Worm (Caenorhabditis elegans) whole organism, young adult: ENCODE measurements around the gene T24H10.4.

Source experiments
- B0336.3 ChIP-seq: fragments of 200-800 bp; sonication (Bioruptor generic); IDR thresholded peaks from 2 replicates; pipeline ENCODE4 v1.3.6; 2022; ENCODE audit warnings: missing genetic modification characterization, missing compliant biosample characterization
- F33H1.4 ChIP-seq: fragments of 200-800 bp; sonication (Bioruptor generic); IDR thresholded peaks from 2 replicates; pipeline ENCODE4 v1.3.6; 2022; ENCODE audit warnings: missing genetic modification reagents, missing genetic modification characterization, missing compliant biosample characterization
- F39B2.1 ChIP-seq: fragments of 200-800 bp; sonication (Bioruptor generic); IDR thresholded peaks from 2 replicates; pipeline ENCODE4 v1.3.6; 2022; ENCODE audit warnings: missing genetic modification reagents, missing genetic modification characterization, missing compliant biosample characterization
- F55B11.4 ChIP-seq: sonication (generic microtip); optimal IDR thresholded peaks from 2 replicates; lab custom pipeline; 2016; ENCODE audit warnings: missing compliant biosample characterization, missing genetic modification characterization, borderline replicate concordance; ENCODE audit not compliant: insufficient read depth
- F57A8.1 ChIP-seq: fragments of 200-800 bp; sonication (Bioruptor generic); optimal IDR thresholded peaks from 2 replicates; lab custom pipeline; 2018; ENCODE audit warnings: mild to moderate bottlenecking, missing genetic modification characterization, moderate library complexity, missing compliant biosample characterization
- F57C9.4 ChIP-seq: sonication (generic microtip); optimal IDR thresholded peaks from 2 replicates; lab custom pipeline; 2017; ENCODE audit warnings: mild to moderate bottlenecking, missing genetic modification characterization, missing compliant biosample characterization
- K12H6.12 ChIP-seq: fragments of 200-800 bp; sonication (Bioruptor generic); optimal IDR thresholded peaks from 2 replicates; lab custom pipeline; 2018; ENCODE audit warnings: mild to moderate bottlenecking, missing genetic modification characterization, missing compliant biosample characterization
- T07F8.4 ChIP-seq: sonication (generic microtip); optimal IDR thresholded peaks from 2 replicates; lab custom pipeline; 2016; ENCODE audit warnings: mild to moderate bottlenecking, missing genetic modification characterization, moderate library complexity, missing compliant biosample characterization
- Y53G8AR.9 ChIP-seq: fragments of 200-800 bp; sonication (Bioruptor generic); conservative IDR thresholded peaks from 2 replicates; pipeline ENCODE4 v1.3.6; 2022; ENCODE audit warnings: missing genetic modification reagents, missing genetic modification characterization, missing compliant biosample characterization
- aptf-3 ChIP-seq: fragments of 200-800 bp; sonication (Bioruptor generic); IDR thresholded peaks from 2 replicates; pipeline ENCODE4 v1.3.6; 2022; ENCODE audit warnings: missing genetic modification characterization, missing compliant biosample characterization
- atf-7 ChIP-seq: sonication (generic microtip); optimal IDR thresholded peaks from 2 replicates; lab custom pipeline; 2017; ENCODE audit warnings: mild to moderate bottlenecking, missing genetic modification characterization, missing compliant biosample characterization
- attf-5 ChIP-seq: fragments of 200-800 bp; sonication (Bioruptor generic); optimal IDR thresholded peaks from 2 replicates; lab custom pipeline; 2018; ENCODE audit warnings: mild to moderate bottlenecking, missing genetic modification characterization, missing compliant biosample characterization
- cebp-1 ChIP-seq, 2 experiments: fragments of 200-800 bp in 1 of 2; sonication (Bioruptor generic) in 1 of 2; sonication (generic microtip) in 1 of 2; IDR thresholded peaks in 1 of 2; optimal IDR thresholded peaks in 1 of 2; 2 replicates each; pipeline versions ENCODE4 v1.3.6 to Lab custom; 2017 to 2022; ENCODE audit warnings: missing compliant biosample characterization in 2 of 2, missing genetic modification characterization in 2 of 2, mild to moderate bottlenecking in 1 of 2, missing genetic modification reagents in 1 of 2, moderate library complexity in 1 of 2
- cebp-2 ChIP-seq: fragments of 200-800 bp; sonication (Bioruptor generic); IDR thresholded peaks from 2 replicates; pipeline ENCODE4 v1.3.6; 2022; ENCODE audit warnings: missing genetic modification characterization, missing compliant biosample characterization
- ceh-27 ChIP-seq: fragments of 200-800 bp; sonication (Bioruptor generic); optimal IDR thresholded peaks from 2 replicates; lab custom pipeline; 2018; ENCODE audit warnings: mild to moderate bottlenecking, missing genetic modification characterization, moderate library complexity, missing compliant biosample characterization
- ceh-91 ChIP-seq: fragments of 200-800 bp; sonication (Bioruptor generic); IDR thresholded peaks from 2 replicates; pipeline ENCODE4 v1.3.6; 2022; ENCODE audit warnings: missing genetic modification reagents, missing genetic modification characterization, missing compliant biosample characterization
- dox-1 ChIP-seq: fragments of 200-800 bp; sonication (Bioruptor generic); IDR thresholded peaks from 2 replicates; pipeline ENCODE4 v1.3.6; 2022; ENCODE audit warnings: missing genetic modification reagents, missing genetic modification characterization, missing compliant biosample characterization
- hmg-1.2 ChIP-seq: fragments of 200-800 bp; sonication (Bioruptor generic); IDR thresholded peaks from 2 replicates; pipeline ENCODE4 v1.3.6; 2022; ENCODE audit warnings: missing genetic modification reagents, missing genetic modification characterization, missing compliant biosample characterization
- hrde-1 ChIP-seq: sonication (generic microtip); optimal IDR thresholded peaks from 2 replicates; lab custom pipeline; 2016; ENCODE audit warnings: missing genetic modification characterization, mild to moderate bottlenecking, missing compliant biosample characterization, moderate library complexity, missing genotype, missing genetic modification reagents, borderline replicate concordance
- hsf-1 ChIP-seq: fragments of 200-800 bp; sonication (Bioruptor generic); IDR thresholded peaks from 2 replicates; pipeline ENCODE4 v1.3.6; 2022; ENCODE audit warnings: missing genetic modification reagents, missing genetic modification characterization, missing compliant biosample characterization
- lag-1 ChIP-seq: fragments of 200-800 bp; sonication (Bioruptor generic); IDR thresholded peaks from 2 replicates; pipeline ENCODE4 v1.3.6; 2022; ENCODE audit warnings: missing genetic modification reagents, missing genetic modification characterization, missing compliant biosample characterization
- let-607 ChIP-seq, 2 experiments: fragments of 200-800 bp in 1 of 2; sonication (Bioruptor generic) in 1 of 2; sonication (generic microtip) in 1 of 2; optimal IDR thresholded peaks; 2 replicates each; lab custom pipeline; 2016 to 2018; ENCODE audit warnings: mild to moderate bottlenecking in 2 of 2, missing compliant biosample characterization in 2 of 2, missing genetic modification characterization in 2 of 2, moderate library complexity in 2 of 2, missing genotype in 1 of 2
- lin-40 ChIP-seq: sonication (generic microtip); optimal IDR thresholded peaks from 2 replicates; lab custom pipeline; 2016; ENCODE audit warnings: missing genetic modification characterization, mild to moderate bottlenecking, missing compliant biosample characterization, missing genotype, missing genetic modification reagents
- madf-10 ChIP-seq: sonication (generic microtip); optimal IDR thresholded peaks from 2 replicates; lab custom pipeline; 2016; ENCODE audit warnings: mild to moderate bottlenecking, missing genetic modification characterization, missing compliant biosample characterization
- madf-8 ChIP-seq: fragments of 200-800 bp; sonication (Bioruptor generic); conservative IDR thresholded peaks from 2 replicates; pipeline ENCODE4 v1.3.6; 2022; ENCODE audit warnings: missing genetic modification reagents, missing genetic modification characterization, missing compliant biosample characterization
- mcd-1 ChIP-seq: fragments of 200-800 bp; sonication (Bioruptor generic); IDR thresholded peaks from 2 replicates; pipeline ENCODE4 v1.3.6; 2022; ENCODE audit warnings: missing genetic modification reagents, missing genetic modification characterization, missing compliant biosample characterization
- nfyb-1 ChIP-seq: fragments of 200-800 bp; sonication (Bioruptor generic); IDR thresholded peaks from 2 replicates; pipeline ENCODE4 v1.3.6; 2022; ENCODE audit warnings: missing genetic modification reagents, missing genetic modification characterization, missing compliant biosample characterization
- nhr-179 ChIP-seq: sonication (generic microtip); optimal IDR thresholded peaks from 2 replicates; lab custom pipeline; 2016; ENCODE audit warnings: mild to moderate bottlenecking, missing genetic modification characterization, missing compliant biosample characterization
- nhr-80 ChIP-seq: sonication (generic microtip); optimal IDR thresholded peaks from 2 replicates; lab custom pipeline; 2016; ENCODE audit warnings: missing genetic modification characterization, missing compliant biosample characterization
- pbrm-1 ChIP-seq: fragments of 200-800 bp; sonication (Bioruptor generic); IDR thresholded peaks from 2 replicates; pipeline ENCODE4 v1.3.6; 2022; ENCODE audit warnings: missing genetic modification reagents, missing genetic modification characterization, missing compliant biosample characterization
- rpc-1 ChIP-seq, 2 experiments: fragments of 150-350 bp in 1 of 2; sonication (generic microtip) in 1 of 2; optimal IDR thresholded peaks; 2 replicates each; lab custom pipeline; 2014 to 2018; ENCODE audit warnings: missing biosample characterization in 1 of 2, missing genetic modification characterization in 1 of 2, missing genetic modification reagents in 1 of 2, missing genotype in 1 of 2
- somi-1 ChIP-seq: fragments of 200-800 bp; sonication (Bioruptor generic); optimal IDR thresholded peaks from 2 replicates; lab custom pipeline; 2018; ENCODE audit warnings: mild to moderate bottlenecking, missing genetic modification characterization, missing compliant biosample characterization
- tbp1 ChIP-seq: fragments of 200-800 bp; sonication (Bioruptor generic); optimal IDR thresholded peaks from 2 replicates; lab custom pipeline; 2018; ENCODE audit warnings: mild to moderate bottlenecking, missing genetic modification characterization, missing compliant biosample characterization
- tbx-9 ChIP-seq: sonication (generic microtip); optimal IDR thresholded peaks from 2 replicates; lab custom pipeline; 2016; ENCODE audit warnings: borderline replicate concordance, missing genetic modification characterization, inconsistent platforms, missing compliant biosample characterization
- zfh-2 ChIP-seq: fragments of 200-800 bp; sonication (Bioruptor generic); conservative IDR thresholded peaks from 2 replicates; pipeline ENCODE4 v1.3.6; 2022; ENCODE audit warnings: missing genetic modification reagents, missing genetic modification characterization, missing compliant biosample characterization
- ztf-18 ChIP-seq: sonication (generic microtip); optimal IDR thresholded peaks from 2 replicates; lab custom pipeline; 2016; ENCODE audit warnings: missing genotype, mild to moderate bottlenecking, missing genetic modification characterization, missing compliant biosample characterization
- ztf-26 ChIP-seq: sonication (generic microtip); optimal IDR thresholded peaks from 2 replicates; lab custom pipeline; 2017; ENCODE audit warnings: missing genetic modification characterization, missing compliant biosample characterization

The T24H10.4 gene

DNA sequence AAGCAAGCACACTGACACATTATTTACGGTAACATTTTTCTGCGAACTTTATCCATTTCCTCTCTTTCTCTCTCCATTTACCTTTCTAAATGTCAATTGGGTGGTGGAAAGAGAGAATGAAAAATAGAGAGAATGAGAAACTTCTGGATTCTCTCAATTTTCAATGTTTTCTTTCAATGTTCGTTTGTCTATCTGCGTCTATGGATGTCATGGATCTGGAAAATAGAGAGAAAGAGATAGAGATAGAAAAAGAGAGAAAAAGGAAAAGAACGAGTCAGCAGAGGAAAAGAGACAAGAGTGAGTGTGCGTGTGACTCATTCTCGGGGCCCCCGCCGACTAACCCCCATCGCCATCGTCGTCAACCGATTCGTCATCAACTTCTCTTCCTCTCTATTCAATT is 3.5 kb downstream of the T24H10.4 start, which contains the start of gene jun-1 (continued):
- TF ChIP-seq somi-1: peak; percentile 76
- TF ChIP-seq ceh-27 (GFP tag; lab: Kevin White, UChicago): peak; percentile 71
- peak; percentile 81 for TF ChIP-seq hmg-1.2
- no peak for TF ChIP-seq F57A8.1 (GFP tag; lab: Kevin White, UChicago)
- peak; percentile 41 for TF ChIP-seq nhr-80 (tag; lab: Kevin White, UChicago)
- TF ChIP-seq madf-8: no peak
- TF ChIP-seq pbrm-1: peak; percentile 71
- peak; percentile 72 for TF ChIP-seq K12H6.12 (tag; lab: Kevin White, UChicago)
- TF ChIP-seq F55B11.4 (tag; lab: Kevin White, UChicago): no peak
- peak; percentile 94 for TF ChIP-seq zfh-2 (GFP tag; lab: Robert Waterston, UW)
- TF ChIP-seq rpc-1 (optimal IDR thresholded peaks at IDR 0.05; lab: Kevin White, UChicago): peak; percentile 17
- TF ChIP-seq rpc-1 (tag; optimal IDR thresholded peaks at IDR 0.05; lab: Kevin White, UChicago): no peak
- no peak for TF ChIP-seq T07F8.4

DNA sequence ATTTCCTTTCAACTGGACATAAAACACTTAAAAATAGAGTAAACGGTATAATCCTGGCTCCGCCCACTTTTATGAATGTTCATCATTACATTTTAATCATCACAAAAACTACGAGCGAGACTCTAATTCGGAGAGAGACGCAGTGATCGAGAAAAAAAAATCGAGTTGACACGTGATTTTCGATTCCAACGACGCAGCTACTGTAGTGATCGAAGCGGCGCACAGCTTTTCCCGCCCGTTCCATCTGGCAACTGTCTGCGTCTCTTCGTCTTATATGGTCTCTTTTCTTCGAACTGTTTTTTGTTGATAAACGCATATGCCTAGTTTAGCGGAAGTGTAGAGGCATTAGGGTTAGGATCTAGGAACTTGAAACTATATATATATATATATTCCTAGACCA is 4.4 kb downstream of the T24H10.4 start:
- TF ChIP-seq lag-1 (GFP tag; lab: Robert Waterston, UW) (no peak), nhr-80 (tag; lab: Kevin White, UChicago) (peak; percentile 85), K12H6.12 (tag; lab: Kevin White, UChicago) (no peak), cebp-2 (GFP tag; lab: Robert Waterston, UW) (no peak), aptf-3 (GFP tag; lab: Robert Waterston, UW) (no peak), attf-5 (GFP tag; lab: Kevin White, UChicago) (peak; percentile 62), let-607 (tag; optimal IDR thresholded peaks at IDR 0.05; lab: Kevin White, UChicago) (peak; percentile 38 to 76), F33H1.4 (no peak), nhr-179 (no peak), atf-7 (peak; percentile 42), hmg-1.2 (peak; percentile 76), hrde-1 (tag; lab: Kevin White, UChicago) (no peak), ztf-18 (tag; lab: Kevin White, UChicago) (peak; percentile 43), ztf-26 (tag; lab: Kevin White, UChicago) (peak; percentile 11), mcd-1 (peak; percentile 45), dox-1 (GFP tag; lab: Robert Waterston, UW) (peak; percentile 81), tbx-9 (tag; lab: Kevin White, UChicago) (no peak), cebp-1 (GFP tag; IDR thresholded peaks at IDR 0.05; lab: Robert Waterston, UW) (no peak), cebp-1 (tag; optimal IDR thresholded peaks at IDR 0.05; lab: Kevin White, UChicago) (peak; percentile 71), madf-8 (no peak), B0336.3 (GFP tag; lab: Robert Waterston, UW) (peak; percentile 38; the same call in 1 of the 2 replicates), ceh-91 (no peak), F39B2.1 (GFP tag; lab: Robert Waterston, UW) (no peak), tbp1 (GFP tag; lab: Kevin White, UChicago) (peak; percentile 33), Y53G8AR.9 (0 out of 2 replicates have a peak, but pooled peaks have one; percentile 28), madf-10 (tag; lab: Kevin White, UChicago) (peak; percentile 13), hsf-1 (GFP tag; lab: Robert Waterston, UW) (no peak), lin-40 (tag; lab: Kevin White, UChicago) (peak; percentile 31), nfyb-1 (GFP tag; lab: Robert Waterston, UW) (no peak), F57C9.4 (tag; lab: Kevin White, UChicago) (no peak)
